Fruit fly (Drosophila melanogaster) whole organism, embryonic: Measurements from ENCODE around the gene CG12608.
A peak's percentile ranks its signal among the peaks of the same experiment; 100 is the strongest.

Experiments
- Blimp-1 ChIP-seq: fragments of 200-800 bp; sonication (Bioruptor generic); optimal IDR thresholded peaks from 3 replicates; lab custom pipeline; 2018; ENCODE audit warnings: missing biosample characterization, missing genetic modification characterization, mild to moderate bottlenecking, moderate library complexity, missing genetic modification reagents
- Bteb2 ChIP-seq: fragments of 200-800 bp; sonication (Bioruptor generic); optimal IDR thresholded peaks from 2 replicates; lab custom pipeline; 2016; ENCODE audit warnings: missing biosample characterization, missing genetic modification characterization
- CG11398 ChIP-seq: fragments of 200-800 bp; sonication (Bioruptor generic); optimal IDR thresholded peaks from 2 replicates; lab custom pipeline; 2016; ENCODE audit warnings: missing biosample characterization, missing genetic modification characterization
- CG12071 ChIP-seq: fragments of 200-800 bp; sonication (Bioruptor generic); optimal IDR thresholded peaks from 3 replicates; lab custom pipeline; 2018; ENCODE audit warnings: missing biosample characterization, mild to moderate bottlenecking, missing genetic modification characterization
- CG12391 ChIP-seq: fragments of 200-800 bp; sonication (Bioruptor generic); optimal IDR thresholded peaks from 3 replicates; lab custom pipeline; 2018; ENCODE audit warnings: missing biosample characterization, mild to moderate bottlenecking, missing genetic modification characterization, moderate library complexity
- CG13624 ChIP-seq: fragments of 200-800 bp; sonication (Bioruptor generic); optimal IDR thresholded peaks from 2 replicates; lab custom pipeline; 2016; ENCODE audit warnings: missing biosample characterization, missing genetic modification characterization
- CG15514 ChIP-seq: fragments of 200-800 bp; sonication (Bioruptor generic); optimal IDR thresholded peaks from 3 replicates; lab custom pipeline; 2017; ENCODE audit warnings: missing biosample characterization, missing genetic modification characterization, mild to moderate bottlenecking, moderate library complexity, missing genetic modification reagents
- CG16813 ChIP-seq: fragments of 200-800 bp; sonication (Bioruptor generic); IDR thresholded peaks from 3 replicates; pipeline ENCODE4 v1.3.6; 2022; ENCODE audit warnings: missing biosample characterization, missing genetic modification characterization; ENCODE audit not compliant: partially characterized antibody
- CG18262 ChIP-seq: fragments of 200-800 bp; optimal IDR thresholded peaks from 3 replicates; lab custom pipeline; 2019; ENCODE audit warnings: missing biosample characterization, mild to moderate bottlenecking, missing genetic modification characterization, moderate library complexity
- CG2129 ChIP-seq: fragments of 200-800 bp; sonication (Bioruptor generic); IDR thresholded peaks from 2 replicates; pipeline ENCODE4 v1.3.6; 2022; ENCODE audit warnings: missing biosample characterization, missing genetic modification characterization; ENCODE audit not compliant: partially characterized antibody
- CG31388 ChIP-seq: fragments of 200-800 bp; sonication (Bioruptor generic); optimal IDR thresholded peaks from 2 replicates; lab custom pipeline; 2016; ENCODE audit warnings: missing biosample characterization, missing genetic modification characterization
- CG6654 ChIP-seq: fragments of 200-800 bp; sonication (Bioruptor generic); optimal IDR thresholded peaks from 2 replicates; lab custom pipeline; 2017; ENCODE audit warnings: missing biosample characterization, mild to moderate bottlenecking, missing genetic modification characterization
- CG6791 ChIP-seq: fragments of 200-800 bp; sonication (Bioruptor generic); IDR thresholded peaks from 3 replicates; pipeline ENCODE4 v1.3.6; 2022; ENCODE audit warnings: missing biosample characterization, missing genetic modification characterization; ENCODE audit not compliant: partially characterized antibody
- CG7357 ChIP-seq: fragments of 200-800 bp; sonication (Bioruptor generic); IDR thresholded peaks from 3 replicates; pipeline ENCODE4 v1.3.6; 2022; ENCODE audit warnings: missing biosample characterization, missing genetic modification characterization
- CG8089 ChIP-seq: fragments of 200-800 bp; sonication (Bioruptor generic); optimal IDR thresholded peaks from 3 replicates; lab custom pipeline; 2016; ENCODE audit warnings: missing biosample characterization, missing genetic modification characterization
- CG8944 ChIP-seq: fragments of 200-800 bp; sonication (Bioruptor generic); optimal IDR thresholded peaks from 3 replicates; lab custom pipeline; 2016; ENCODE audit warnings: missing biosample characterization, missing genetic modification characterization
- CG9797 ChIP-seq: fragments of 200-800 bp; sonication (Bioruptor generic); optimal IDR thresholded peaks from 3 replicates; lab custom pipeline; 2018; ENCODE audit warnings: missing biosample characterization, mild to moderate bottlenecking, missing genetic modification characterization
- CTCF ChIP-seq: fragments of 200-800 bp; sonication (Bioruptor generic); optimal IDR thresholded peaks from 2 replicates; lab custom pipeline; 2017; ENCODE audit warnings: missing biosample characterization, mild to moderate bottlenecking, missing genetic modification characterization, moderate library complexity
- CoRest ChIP-seq: fragments of 200-800 bp; sonication (Bioruptor generic); optimal IDR thresholded peaks from 3 replicates; lab custom pipeline; 2018; ENCODE audit warnings: missing biosample characterization, mild to moderate bottlenecking, missing genetic modification characterization, moderate library complexity
- Elba2 ChIP-seq: fragments of 200-800 bp; sonication (Bioruptor generic); optimal IDR thresholded peaks from 3 replicates; lab custom pipeline; 2016; ENCODE audit warnings: missing biosample characterization, missing genetic modification characterization
- GATAe ChIP-seq: fragments of 200-800 bp; sonication (Bioruptor generic); conservative IDR thresholded peaks from 2 replicates; pipeline ENCODE4 v1.3.6; 2022; ENCODE audit warnings: missing biosample characterization, missing genetic modification characterization
- H15 ChIP-seq: fragments of 200-800 bp; sonication (Bioruptor generic); IDR thresholded peaks from 3 replicates; pipeline ENCODE4 v1.3.6; 2022; ENCODE audit warnings: missing biosample characterization, missing genetic modification characterization
- HLHmδ ChIP-seq: fragments of 200-800 bp; sonication (Bioruptor generic); optimal IDR thresholded peaks from 2 replicates; lab custom pipeline; 2018; ENCODE audit warnings: missing biosample characterization, mild to moderate bottlenecking, missing genetic modification characterization, moderate library complexity
- MESR4 ChIP-seq: fragments of 200-800 bp; sonication (Bioruptor generic); optimal IDR thresholded peaks from 2 replicates; lab custom pipeline; 2018; ENCODE audit warnings: missing biosample characterization, mild to moderate bottlenecking, missing genetic modification characterization, moderate library complexity
- Mes4 ChIP-seq: fragments of 200-800 bp; sonication (Bioruptor generic); optimal IDR thresholded peaks from 2 replicates; lab custom pipeline; 2016; ENCODE audit warnings: missing biosample characterization, missing genetic modification characterization
- NC2α ChIP-seq: fragments of 200-800 bp; sonication (Bioruptor generic); optimal IDR thresholded peaks from 2 replicates; lab custom pipeline; 2016; ENCODE audit warnings: missing biosample characterization, missing genetic modification characterization
- Nf-YC ChIP-seq: fragments of 200-800 bp; optimal IDR thresholded peaks from 3 replicates; lab custom pipeline; 2019; ENCODE audit warnings: missing biosample characterization, mild to moderate bottlenecking, missing genetic modification characterization, moderate library complexity
- Optix ChIP-seq: fragments of 200-800 bp; sonication (Bioruptor generic); IDR thresholded peaks from 3 replicates; pipeline ENCODE4 v1.3.6; 2022; ENCODE audit warnings: missing biosample characterization, missing genetic modification characterization
- ato ChIP-seq: fragments of 200-800 bp; sonication (Bioruptor generic); IDR thresholded peaks from 2 replicates; pipeline ENCODE4 v1.3.6; 2022; ENCODE audit warnings: missing biosample characterization, missing genetic modification characterization; ENCODE audit not compliant: partially characterized antibody
- bowl ChIP-seq: fragments of 200-800 bp; sonication (Bioruptor generic); IDR thresholded peaks from 2 replicates; pipeline ENCODE4 v1.3.6; 2022; ENCODE audit warnings: missing biosample characterization, missing genetic modification characterization
- ci ChIP-seq: fragments of 200-800 bp; sonication (Bioruptor generic); IDR thresholded peaks from 3 replicates; pipeline ENCODE4 v1.3.6; 2022; ENCODE audit warnings: missing biosample characterization, missing genetic modification characterization
- crc ChIP-seq: fragments of 200-800 bp; sonication (Bioruptor generic); optimal IDR thresholded peaks from 2 replicates; lab custom pipeline; 2016; ENCODE audit warnings: missing biosample characterization, missing genetic modification characterization
- croc ChIP-seq: fragments of 200-800 bp; sonication (Bioruptor generic); conservative IDR thresholded peaks from 3 replicates; pipeline ENCODE4 v1.3.6; 2022; ENCODE audit warnings: missing biosample characterization, missing genetic modification characterization
- dan ChIP-seq: fragments of 200-800 bp; sonication (Bioruptor generic); IDR thresholded peaks from 2 replicates; pipeline ENCODE4 v1.3.6; 2022; ENCODE audit warnings: missing biosample characterization, missing genetic modification characterization
- dysf ChIP-seq: fragments of 200-800 bp; sonication (Bioruptor generic); IDR thresholded peaks from 3 replicates; pipeline ENCODE4 v1.3.6; 2022; ENCODE audit warnings: missing biosample characterization, missing genetic modification characterization
- exex ChIP-seq: fragments of 200-800 bp; sonication (Bioruptor generic); optimal IDR thresholded peaks from 4 replicates; lab custom pipeline; 2018; ENCODE audit warnings: missing biosample characterization, mild to moderate bottlenecking, missing genetic modification characterization, moderate library complexity
- fd64A ChIP-seq: fragments of 200-800 bp; sonication (Bioruptor generic); optimal IDR thresholded peaks from 3 replicates; lab custom pipeline; 2018; ENCODE audit warnings: missing biosample characterization, mild to moderate bottlenecking, missing genetic modification characterization
- gfzf ChIP-seq: fragments of 200-800 bp; sonication (Bioruptor generic); optimal IDR thresholded peaks from 2 replicates; lab custom pipeline; 2016; ENCODE audit warnings: missing biosample characterization, mild to moderate bottlenecking, missing genetic modification characterization, moderate library complexity
- insv ChIP-seq, 2 experiments: fragments of 200-800 bp; sonication (Bioruptor generic); optimal IDR thresholded peaks; 3 replicates each; lab custom pipeline; 2016 to 2018; ENCODE audit warnings: missing biosample characterization in 2 of 2, missing genetic modification characterization in 2 of 2
- lab ChIP-seq: fragments of 200-800 bp; sonication (Bioruptor generic); optimal IDR thresholded peaks from 3 replicates; lab custom pipeline; 2017; ENCODE audit warnings: missing biosample characterization, missing genetic modification characterization, mild to moderate bottlenecking, moderate library complexity, missing genetic modification reagents
- nerfin-2 ChIP-seq: fragments of 200-800 bp; sonication (Bioruptor generic); IDR thresholded peaks from 2 replicates; pipeline ENCODE4 v1.3.6; 2022; ENCODE audit warnings: missing biosample characterization, missing genetic modification characterization; ENCODE audit not compliant: partially characterized antibody
- odd ChIP-seq: fragments of 200-800 bp; sonication (Bioruptor generic); optimal IDR thresholded peaks from 2 replicates; lab custom pipeline; 2017; ENCODE audit warnings: missing biosample characterization, mild to moderate bottlenecking, missing genetic modification characterization
- p53 ChIP-seq: fragments of 200-800 bp; sonication (Bioruptor generic); optimal IDR thresholded peaks from 2 replicates; lab custom pipeline; 2016; ENCODE audit warnings: missing biosample characterization, missing genetic modification characterization
- pnt ChIP-seq: fragments of 200-800 bp; sonication (Bioruptor generic); optimal IDR thresholded peaks from 3 replicates; lab custom pipeline; 2016; ENCODE audit warnings: missing biosample characterization, missing genetic modification characterization
- pros ChIP-seq: fragments of 200-800 bp; sonication (Bioruptor generic); optimal IDR thresholded peaks from 3 replicates; lab custom pipeline; 2019; ENCODE audit warnings: missing biosample characterization, mild to moderate bottlenecking, missing genetic modification characterization, moderate library complexity
- repo ChIP-seq: fragments of 200-800 bp; sonication (Bioruptor generic); optimal IDR thresholded peaks from 2 replicates; lab custom pipeline; 2016; ENCODE audit warnings: missing biosample characterization, missing genetic modification characterization
- sisA ChIP-seq: fragments of 200-800 bp; sonication (Bioruptor generic); IDR thresholded peaks from 2 replicates; pipeline ENCODE4 v1.3.6; 2022; ENCODE audit warnings: missing biosample characterization, missing genetic modification characterization
- slbo ChIP-seq: fragments of 200-800 bp; sonication (Bioruptor generic); IDR thresholded peaks from 2 replicates; pipeline ENCODE4 v1.3.6; 2022; ENCODE audit warnings: missing biosample characterization, missing genetic modification characterization
- unc-4 ChIP-seq: fragments of 200-800 bp; sonication (Bioruptor generic); IDR thresholded peaks from 2 replicates; pipeline ENCODE4 v1.3.6; 2022; ENCODE audit warnings: missing biosample characterization, missing genetic modification characterization; ENCODE audit not compliant: partially characterized antibody

Gene CG12608

DNA sequence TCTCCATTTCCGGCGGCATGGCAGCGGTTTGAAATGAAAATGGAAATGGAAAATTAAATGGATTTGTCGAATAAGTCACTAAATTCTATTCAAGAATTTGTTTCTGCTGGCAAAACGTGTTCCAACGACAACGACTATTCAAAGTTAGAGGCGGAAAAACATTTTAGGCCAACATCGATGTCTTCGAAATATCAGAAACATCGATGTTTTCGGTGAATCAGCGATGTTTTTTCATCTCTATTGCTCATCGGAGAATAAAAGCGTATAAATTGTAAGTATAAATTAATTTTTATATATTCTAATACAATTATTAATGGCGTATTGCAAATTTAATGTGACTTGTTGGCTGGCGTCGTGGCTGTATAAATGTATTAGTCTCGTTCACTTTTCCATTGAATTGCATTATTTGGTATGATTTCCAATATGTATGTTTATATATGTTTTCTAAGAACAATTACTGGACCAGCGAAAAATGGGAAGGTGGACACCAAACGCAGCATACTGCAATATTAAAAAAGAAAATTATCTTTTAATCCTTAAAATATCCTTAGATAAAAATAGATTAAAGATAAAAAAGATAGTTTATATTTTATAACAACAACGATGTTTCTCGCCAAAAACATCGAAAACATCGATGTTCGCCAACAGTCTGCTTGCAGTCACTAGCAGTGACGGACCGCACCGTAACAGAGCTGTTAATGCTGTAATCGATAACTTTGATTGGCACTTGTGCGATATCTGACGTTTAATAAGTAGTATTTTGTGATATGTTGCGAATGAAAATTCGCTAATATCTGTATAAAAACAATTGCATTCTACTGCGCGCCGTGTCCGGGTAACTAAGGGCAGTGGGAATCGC is at the start of gene CG12608, which contains the start of gene Prp5 (continued):
- no peak for TF ChIP-seq Elba2
- no peak for TF ChIP-seq Blimp-1 (GFP tag; lab: Kevin White, UChicago)
- no peak for TF ChIP-seq pros (GFP tag; lab: Kevin White, UChicago)
- TF ChIP-seq CG12391 (tag; lab: Kevin White, UChicago): no peak
- no peak for TF ChIP-seq CG7357 (GFP tag; lab: Robert Waterston, UW)
- no peak for TF ChIP-seq insv (GFP tag; optimal IDR thresholded peaks at IDR 0.05; lab: Kevin White, UChicago)
- TF ChIP-seq CG6791 (GFP tag; lab: Robert Waterston, UW): peak; percentile 84
- no peak for TF ChIP-seq H15 (GFP tag; lab: Robert Waterston, UW)
- peak; percentile 9 for TF ChIP-seq CG18262
- no peak for TF ChIP-seq GATAe (GFP tag; lab: Robert Waterston, UW)
- TF ChIP-seq p53 (GFP tag; lab: Kevin White, UChicago): no peak
- 0 out of 2 replicates have a peak, but pooled peaks have one; percentile 20 for TF ChIP-seq CG2129 (GFP tag; lab: Robert Waterston, UW)
- TF ChIP-seq fd64A (GFP tag; lab: Kevin White, UChicago): no peak
- TF ChIP-seq CG11398 (GFP tag; lab: Kevin White, UChicago): no peak
- no peak for TF ChIP-seq CG31388 (GFP tag; lab: Kevin White, UChicago)
- TF ChIP-seq HLHmδ (GFP tag; lab: Kevin White, UChicago): no peak
- no peak for TF ChIP-seq Optix
- TF ChIP-seq nerfin-2 (GFP tag; lab: Robert Waterston, UW): peak; percentile 47
- peak; percentile 53; the same call in 1 of the 2 replicates for TF ChIP-seq unc-4 (GFP tag; lab: Robert Waterston, UW)
- no peak for TF ChIP-seq CG6654 (GFP tag; lab: Kevin White, UChicago)
- TF ChIP-seq crc (GFP tag; lab: Kevin White, UChicago): no peak
- TF ChIP-seq CoRest (tag; lab: Kevin White, UChicago): peak; percentile 21
- TF ChIP-seq Nf-YC (tag; lab: Kevin White, UChicago): no peak
- no peak for TF ChIP-seq odd (GFP tag; lab: Kevin White, UChicago)
- TF ChIP-seq croc (GFP tag; lab: Robert Waterston, UW): no peak
- TF ChIP-seq NC2α (GFP tag; lab: Kevin White, UChicago): no peak
- TF ChIP-seq dysf (GFP tag; lab: Robert Waterston, UW): no peak
- TF ChIP-seq CG8089: no peak
- no peak for TF ChIP-seq lab (GFP tag; lab: Kevin White, UChicago)
- TF ChIP-seq slbo (GFP tag; lab: Robert Waterston, UW): peak; percentile 33; the same call in 1 of the 2 replicates
- TF ChIP-seq exex (tag; lab: Kevin White, UChicago): no peak
- TF ChIP-seq CG15514: peak; percentile 43
- TF ChIP-seq gfzf (GFP tag; lab: Kevin White, UChicago): no peak
- TF ChIP-seq bowl (GFP tag; lab: Robert Waterston, UW): no peak
- TF ChIP-seq MESR4: peak; percentile 36
- TF ChIP-seq CG13624 (GFP tag; lab: Kevin White, UChicago): no peak
- no peak for TF ChIP-seq dan (GFP tag; lab: Robert Waterston, UW)
- no peak for TF ChIP-seq CTCF (GFP tag; lab: Kevin White, UChicago)
- TF ChIP-seq pnt (GFP tag; lab: Kevin White, UChicago): no peak
- TF ChIP-seq CG8944 (GFP tag; lab: Kevin White, UChicago): no peak
- no peak for TF ChIP-seq ci (GFP tag; lab: Robert Waterston, UW)
- TF ChIP-seq repo (GFP tag; lab: Kevin White, UChicago): no peak
- TF ChIP-seq Bteb2 (GFP tag; lab: Kevin White, UChicago): no peak
- TF ChIP-seq Mes4: no peak
- TF ChIP-seq ato (GFP tag; lab: Robert Waterston, UW): peak; percentile 60; the same call in 1 of the 2 replicates
- no peak for TF ChIP-seq sisA (GFP tag; lab: Robert Waterston, UW)
- no peak for TF ChIP-seq CG12071 (GFP tag; lab: Kevin White, UChicago)
- no peak for TF ChIP-seq CG9797 (GFP tag; lab: Kevin White, UChicago)
- TF ChIP-seq CG16813 (GFP tag; lab: Robert Waterston, UW): peak; percentile 57
